Worm (Caenorhabditis elegans) whole organism, young adult: ENCODE data around the gene ZK1073.2.

Experiments used
- B0035.1 ChIP-seq: sonication (generic microtip); optimal IDR thresholded peaks from 2 replicates; lab custom pipeline; 2016; ENCODE audit warnings: missing genetic modification characterization, mild to moderate bottlenecking, missing compliant biosample characterization, missing genotype, missing genetic modification reagents
- B0261.1 ChIP-seq: sonication (generic microtip); optimal IDR thresholded peaks from 2 replicates; lab custom pipeline; 2016; ENCODE audit warnings: mild to moderate bottlenecking, missing genetic modification characterization, moderate library complexity, missing compliant biosample characterization
- B0336.3 ChIP-seq: fragments of 200-800 bp; sonication (Bioruptor generic); IDR thresholded peaks from 2 replicates; pipeline ENCODE4 v1.3.6; 2022; ENCODE audit warnings: missing genetic modification characterization, missing compliant biosample characterization
- C06A6.2 ChIP-seq: fragments of 200-800 bp; sonication (Bioruptor generic); conservative IDR thresholded peaks from 2 replicates; pipeline ENCODE4 v1.3.6; 2022; ENCODE audit warnings: missing genetic modification characterization, missing compliant biosample characterization
- F23B12.7 ChIP-seq: sonication (generic microtip); optimal IDR thresholded peaks from 2 replicates; lab custom pipeline; 2017; ENCODE audit warnings: missing genetic modification characterization, mild to moderate bottlenecking, missing compliant biosample characterization, antibody characterized with exemption, moderate library complexity; ENCODE audit not compliant: insufficient read depth
- F37B4.10 ChIP-seq: fragments of 200-800 bp; sonication (Bioruptor generic); IDR thresholded peaks from 2 replicates; pipeline ENCODE4 v1.3.6; 2022; ENCODE audit warnings: missing genetic modification characterization, missing compliant biosample characterization
- F49E8.2 ChIP-seq: sonication (generic microtip); optimal IDR thresholded peaks from 3 replicates; lab custom pipeline; 2017; ENCODE audit warnings: missing genetic modification characterization, mild to moderate bottlenecking, missing compliant biosample characterization, antibody characterized with exemption, moderate library complexity; ENCODE audit not compliant: insufficient read depth
- F52B5.7 ChIP-seq: sonication (generic microtip); optimal IDR thresholded peaks from 2 replicates; lab custom pipeline; 2016; ENCODE audit warnings: mild to moderate bottlenecking, missing genetic modification characterization, missing compliant biosample characterization
- F57A8.1 ChIP-seq: fragments of 200-800 bp; sonication (Bioruptor generic); optimal IDR thresholded peaks from 2 replicates; lab custom pipeline; 2018; ENCODE audit warnings: mild to moderate bottlenecking, missing genetic modification characterization, moderate library complexity, missing compliant biosample characterization
- F57C9.4 ChIP-seq: sonication (generic microtip); optimal IDR thresholded peaks from 2 replicates; lab custom pipeline; 2017; ENCODE audit warnings: mild to moderate bottlenecking, missing genetic modification characterization, missing compliant biosample characterization
- K11D2.4 ChIP-seq: fragments of 200-800 bp; sonication (Bioruptor generic); IDR thresholded peaks from 2 replicates; pipeline ENCODE4 v1.3.6; 2022; ENCODE audit warnings: missing genetic modification reagents, missing genetic modification characterization, missing compliant biosample characterization
- T26A5.8 ChIP-seq: sonication (generic microtip); optimal IDR thresholded peaks from 2 replicates; lab custom pipeline; 2016; ENCODE audit warnings: missing genetic modification characterization, missing compliant biosample characterization
- Y53F4B.3 ChIP-seq: fragments of 200-800 bp; sonication (Bioruptor generic); IDR thresholded peaks from 2 replicates; pipeline ENCODE4 v1.3.6; 2022; ENCODE audit warnings: missing genetic modification reagents, missing genetic modification characterization, missing compliant biosample characterization
- Y56A3A.18 ChIP-seq: fragments of 200-800 bp; sonication (Bioruptor generic); IDR thresholded peaks from 2 replicates; pipeline ENCODE4 v1.3.6; 2022; ENCODE audit warnings: missing genetic modification reagents, missing genetic modification characterization, missing compliant biosample characterization
- Y67H2A.10 ChIP-seq: fragments of 200-800 bp; sonication (Bioruptor generic); conservative IDR thresholded peaks from 2 replicates; pipeline ENCODE4 v1.3.6; 2022; ENCODE audit warnings: missing genetic modification reagents, missing genetic modification characterization, missing compliant biosample characterization
- Y95B8A.8 ChIP-seq: fragments of 200-800 bp; sonication (Bioruptor generic); IDR thresholded peaks from 2 replicates; pipeline ENCODE4 v1.3.6; 2022; ENCODE audit warnings: missing genetic modification reagents, missing genetic modification characterization, missing compliant biosample characterization
- aptf-3 ChIP-seq: fragments of 200-800 bp; sonication (Bioruptor generic); IDR thresholded peaks from 2 replicates; pipeline ENCODE4 v1.3.6; 2022; ENCODE audit warnings: missing genetic modification characterization, missing compliant biosample characterization
- attf-5 ChIP-seq: fragments of 200-800 bp; sonication (Bioruptor generic); optimal IDR thresholded peaks from 2 replicates; lab custom pipeline; 2018; ENCODE audit warnings: mild to moderate bottlenecking, missing genetic modification characterization, missing compliant biosample characterization
- bed-1 ChIP-seq: fragments of 200-800 bp; sonication (Bioruptor generic); IDR thresholded peaks from 2 replicates; pipeline ENCODE4 v1.3.6; 2022; ENCODE audit warnings: missing genetic modification reagents, missing genetic modification characterization, missing compliant biosample characterization
- ccch-3 ChIP-seq: fragments of 200-800 bp; sonication (Bioruptor generic); optimal IDR thresholded peaks from 2 replicates; lab custom pipeline; 2018; ENCODE audit warnings: mild to moderate bottlenecking, missing genetic modification characterization, missing compliant biosample characterization
- cebp-2 ChIP-seq: fragments of 200-800 bp; sonication (Bioruptor generic); IDR thresholded peaks from 2 replicates; pipeline ENCODE4 v1.3.6; 2022; ENCODE audit warnings: missing genetic modification characterization, missing compliant biosample characterization
- ceh-27 ChIP-seq: fragments of 200-800 bp; sonication (Bioruptor generic); optimal IDR thresholded peaks from 2 replicates; lab custom pipeline; 2018; ENCODE audit warnings: mild to moderate bottlenecking, missing genetic modification characterization, moderate library complexity, missing compliant biosample characterization
- ceh-58 ChIP-seq: fragments of 200-800 bp; sonication (Bioruptor generic); IDR thresholded peaks from 2 replicates; pipeline ENCODE4 v1.3.6; 2022; ENCODE audit warnings: missing genetic modification characterization, missing compliant biosample characterization
- dox-1 ChIP-seq: fragments of 200-800 bp; sonication (Bioruptor generic); IDR thresholded peaks from 2 replicates; pipeline ENCODE4 v1.3.6; 2022; ENCODE audit warnings: missing genetic modification reagents, missing genetic modification characterization, missing compliant biosample characterization
- egl-18 ChIP-seq: fragments of 200-800 bp; sonication (Bioruptor generic); IDR thresholded peaks from 2 replicates; pipeline ENCODE4 v1.3.6; 2022; ENCODE audit warnings: missing genetic modification reagents, missing genetic modification characterization, missing compliant biosample characterization
- egl-44 ChIP-seq: fragments of 200-800 bp; sonication (Bioruptor generic); IDR thresholded peaks from 2 replicates; pipeline ENCODE4 v1.3.6; 2022; ENCODE audit warnings: missing genetic modification reagents, missing genetic modification characterization, missing compliant biosample characterization
- egrh-3 ChIP-seq: fragments of 200-800 bp; sonication (Bioruptor generic); IDR thresholded peaks from 2 replicates; pipeline ENCODE4 v1.3.6; 2022; ENCODE audit warnings: missing genetic modification reagents, missing genetic modification characterization, missing compliant biosample characterization
- hmg-20 ChIP-seq: fragments of 200-800 bp; sonication (Bioruptor generic); IDR thresholded peaks from 2 replicates; pipeline ENCODE4 v1.3.6; 2022; ENCODE audit warnings: missing genetic modification reagents, missing genetic modification characterization, missing compliant biosample characterization
- hrde-1 ChIP-seq: sonication (generic microtip); optimal IDR thresholded peaks from 2 replicates; lab custom pipeline; 2016; ENCODE audit warnings: missing genetic modification characterization, mild to moderate bottlenecking, missing compliant biosample characterization, moderate library complexity, missing genotype, missing genetic modification reagents, borderline replicate concordance
- lag-1 ChIP-seq: fragments of 200-800 bp; sonication (Bioruptor generic); IDR thresholded peaks from 2 replicates; pipeline ENCODE4 v1.3.6; 2022; ENCODE audit warnings: missing genetic modification reagents, missing genetic modification characterization, missing compliant biosample characterization
- lin-26 ChIP-seq: fragments of 200-800 bp; sonication (Bioruptor generic); IDR thresholded peaks from 2 replicates; pipeline ENCODE4 v1.3.6; 2022; ENCODE audit warnings: missing genetic modification reagents, missing genetic modification characterization, missing compliant biosample characterization
- lin-40 ChIP-seq: sonication (generic microtip); optimal IDR thresholded peaks from 2 replicates; lab custom pipeline; 2016; ENCODE audit warnings: missing genetic modification characterization, mild to moderate bottlenecking, missing compliant biosample characterization, missing genotype, missing genetic modification reagents
- lsl-1 ChIP-seq: fragments of 200-800 bp; sonication (Bioruptor generic); optimal IDR thresholded peaks from 2 replicates; lab custom pipeline; 2018; ENCODE audit warnings: mild to moderate bottlenecking, missing genetic modification characterization, moderate library complexity, missing compliant biosample characterization
- madf-10 ChIP-seq: sonication (generic microtip); optimal IDR thresholded peaks from 2 replicates; lab custom pipeline; 2016; ENCODE audit warnings: mild to moderate bottlenecking, missing genetic modification characterization, missing compliant biosample characterization
- madf-8 ChIP-seq: fragments of 200-800 bp; sonication (Bioruptor generic); conservative IDR thresholded peaks from 2 replicates; pipeline ENCODE4 v1.3.6; 2022; ENCODE audit warnings: missing genetic modification reagents, missing genetic modification characterization, missing compliant biosample characterization
- mcd-1 ChIP-seq: fragments of 200-800 bp; sonication (Bioruptor generic); IDR thresholded peaks from 2 replicates; pipeline ENCODE4 v1.3.6; 2022; ENCODE audit warnings: missing genetic modification reagents, missing genetic modification characterization, missing compliant biosample characterization
- nfya-2 ChIP-seq: fragments of 200-800 bp; sonication (Bioruptor generic); IDR thresholded peaks from 2 replicates; pipeline ENCODE4 v1.3.6; 2022; ENCODE audit warnings: missing genetic modification reagents, missing genetic modification characterization, missing compliant biosample characterization
- nhr-120 ChIP-seq: fragments of 200-800 bp; sonication (Bioruptor generic); IDR thresholded peaks from 2 replicates; pipeline ENCODE4 v1.3.6; 2022; ENCODE audit warnings: missing genetic modification characterization, missing compliant biosample characterization
- nhr-179 ChIP-seq: sonication (generic microtip); optimal IDR thresholded peaks from 2 replicates; lab custom pipeline; 2016; ENCODE audit warnings: mild to moderate bottlenecking, missing genetic modification characterization, missing compliant biosample characterization
- nhr-80 ChIP-seq: sonication (generic microtip); optimal IDR thresholded peaks from 2 replicates; lab custom pipeline; 2016; ENCODE audit warnings: missing genetic modification characterization, missing compliant biosample characterization
- repo-1 ChIP-seq: sonication (generic microtip); optimal IDR thresholded peaks from 2 replicates; lab custom pipeline; 2017; ENCODE audit warnings: mild to moderate bottlenecking, missing genetic modification characterization, missing compliant biosample characterization
- snpc-4 ChIP-seq, 5 experiments: fragments of 150-350 bp in 1 of 5; sonication (generic microtip) in 4 of 5; optimal IDR thresholded peaks; 2 replicates each; lab custom pipeline; 2014 to 2018; ENCODE audit warnings: missing genetic modification characterization in 5 of 5, missing biosample characterization in 3 of 5, antibody characterized with exemption in 2 of 5, mild to moderate bottlenecking in 2 of 5, missing compliant biosample characterization in 2 of 5, missing genotype in 2 of 5, moderate library complexity in 2 of 5, missing genetic modification reagents in 1 of 5
- tbp1 ChIP-seq: fragments of 200-800 bp; sonication (Bioruptor generic); optimal IDR thresholded peaks from 2 replicates; lab custom pipeline; 2018; ENCODE audit warnings: mild to moderate bottlenecking, missing genetic modification characterization, missing compliant biosample characterization
- tlf-1 ChIP-seq: fragments of 200-800 bp; sonication (Bioruptor generic); optimal IDR thresholded peaks from 2 replicates; lab custom pipeline; 2018; ENCODE audit warnings: mild to moderate bottlenecking, missing genetic modification characterization, missing compliant biosample characterization
- zfh-2 ChIP-seq: fragments of 200-800 bp; sonication (Bioruptor generic); conservative IDR thresholded peaks from 2 replicates; pipeline ENCODE4 v1.3.6; 2022; ENCODE audit warnings: missing genetic modification reagents, missing genetic modification characterization, missing compliant biosample characterization
- ztf-18 ChIP-seq: sonication (generic microtip); optimal IDR thresholded peaks from 2 replicates; lab custom pipeline; 2016; ENCODE audit warnings: missing genotype, mild to moderate bottlenecking, missing genetic modification characterization, missing compliant biosample characterization
- ztf-22 ChIP-seq: fragments of 200-800 bp; sonication (Bioruptor generic); optimal IDR thresholded peaks from 2 replicates; lab custom pipeline; 2018; ENCODE audit warnings: mild to moderate bottlenecking, missing genetic modification characterization, moderate library complexity, missing compliant biosample characterization
- ztf-26 ChIP-seq: sonication (generic microtip); optimal IDR thresholded peaks from 2 replicates; lab custom pipeline; 2017; ENCODE audit warnings: missing genetic modification characterization, missing compliant biosample characterization
- ztf-28 ChIP-seq: fragments of 200-800 bp; sonication (Bioruptor generic); IDR thresholded peaks from 2 replicates; pipeline ENCODE4 v1.3.6; 2022; ENCODE audit warnings: missing genetic modification reagents, missing genetic modification characterization, missing compliant biosample characterization

The ZK1073.2 gene

DNA sequence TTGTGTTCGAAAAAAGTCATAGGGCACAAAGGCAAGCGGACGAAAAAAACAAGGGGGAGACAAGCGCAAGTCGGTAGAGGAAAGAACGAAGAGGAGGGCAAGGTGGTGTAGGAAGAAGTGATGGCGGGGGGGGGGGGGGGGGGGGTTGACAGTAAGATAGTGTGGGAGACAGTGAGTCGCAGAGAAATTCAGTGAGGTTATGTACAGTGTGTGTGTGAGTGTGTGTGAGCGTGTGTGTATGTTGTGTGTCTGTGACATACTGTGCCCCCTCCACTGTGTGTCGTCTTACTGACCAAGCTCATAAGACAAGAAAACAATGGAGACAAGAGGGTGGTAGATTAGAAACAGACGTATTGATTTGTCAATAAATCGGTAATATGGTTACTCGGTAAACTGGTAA is 46.7 kb downstream of the ZK1073.2 start:
- no peak for TF ChIP-seq K11D2.4 (GFP tag; lab: Robert Waterston, UW)
- TF ChIP-seq B0035.1 (tag; lab: Kevin White, UChicago) = no peak
- TF ChIP-seq nhr-179 = no peak
- no peak for TF ChIP-seq F37B4.10 (GFP tag; lab: Robert Waterston, UW)
- peak; percentile 32 for TF ChIP-seq attf-5 (GFP tag; lab: Kevin White, UChicago)
- peak; percentile 22 for TF ChIP-seq ztf-26 (tag; lab: Kevin White, UChicago)
- TF ChIP-seq aptf-3 (GFP tag; lab: Robert Waterston, UW) = no peak
- no peak for TF ChIP-seq ccch-3
- TF ChIP-seq ceh-27 (GFP tag; lab: Kevin White, UChicago) = peak; percentile 40
- TF ChIP-seq C06A6.2 (GFP tag; lab: Robert Waterston, UW) = no peak
- TF ChIP-seq ztf-22 (GFP tag; lab: Kevin White, UChicago) = no peak
- peak; percentile 96 for TF ChIP-seq egrh-3 (GFP tag; lab: Robert Waterston, UW)
- no peak for TF ChIP-seq lsl-1 (GFP tag; lab: Kevin White, UChicago)
- no peak for TF ChIP-seq F57A8.1 (GFP tag; lab: Kevin White, UChicago)
- TF ChIP-seq cebp-2 (GFP tag; lab: Robert Waterston, UW) = no peak
- no peak for TF ChIP-seq lag-1 (GFP tag; lab: Robert Waterston, UW)
- no peak for TF ChIP-seq B0261.1
- no peak for TF ChIP-seq T26A5.8 (tag; lab: Kevin White, UChicago)
- TF ChIP-seq F23B12.7 = no peak
- no peak for TF ChIP-seq ceh-58 (GFP tag; lab: Robert Waterston, UW)
- no peak for TF ChIP-seq Y56A3A.18 (GFP tag; lab: Robert Waterston, UW)
- TF ChIP-seq Y67H2A.10 (GFP tag; lab: Robert Waterston, UW) = no peak
- TF ChIP-seq ztf-28 (GFP tag; lab: Robert Waterston, UW) = no peak
- no peak for TF ChIP-seq lin-40
- no peak for TF ChIP-seq F49E8.2 (tag; lab: Kevin White, UChicago)
- peak; percentile 34; the same call in 1 of the 2 replicates for TF ChIP-seq mcd-1 (GFP tag; lab: Robert Waterston, UW)
- 0 out of 2 replicates have a peak, but pooled peaks have one; percentile 48 for TF ChIP-seq B0336.3 (GFP tag; lab: Robert Waterston, UW)
- TF ChIP-seq tlf-1 = no peak
- TF ChIP-seq bed-1 (GFP tag; lab: Robert Waterston, UW) = no peak
- TF ChIP-seq dox-1 (GFP tag; lab: Robert Waterston, UW) = peak; percentile 69
- TF ChIP-seq zfh-2 (GFP tag; lab: Robert Waterston, UW) = peak; percentile 96
- TF ChIP-seq repo-1 = no peak
- no peak for TF ChIP-seq F57C9.4 (tag; lab: Kevin White, UChicago)
- TF ChIP-seq Y53F4B.3 (GFP tag; lab: Robert Waterston, UW) = no peak
- no peak for TF ChIP-seq nfya-2 (GFP tag; lab: Robert Waterston, UW)
- no peak for TF ChIP-seq hrde-1
- no peak for TF ChIP-seq Y95B8A.8
- TF ChIP-seq ztf-18 (tag; lab: Kevin White, UChicago) = no peak
- TF ChIP-seq F52B5.7 (tag; lab: Kevin White, UChicago) = no peak
- TF ChIP-seq lin-26 (GFP tag; lab: Robert Waterston, UW) = no peak
- no peak for TF ChIP-seq nhr-120 (GFP tag; lab: Robert Waterston, UW)
- TF ChIP-seq egl-44 (GFP tag; lab: Robert Waterston, UW) = no peak
- no peak for TF ChIP-seq egl-18 (GFP tag; lab: Robert Waterston, UW)
- TF ChIP-seq snpc-4 (GFP tag; optimal IDR thresholded peaks at IDR 0.05; lab: Kevin White, UChicago) = no peak
- TF ChIP-seq snpc-4 (tag; optimal IDR thresholded peaks at IDR 0.05; lab: Kevin White, UChicago) = no peak
- TF ChIP-seq hmg-20 (GFP tag; lab: Robert Waterston, UW) = no peak
- TF ChIP-seq madf-8 = no peak
- TF ChIP-seq tbp1 (GFP tag; lab: Kevin White, UChicago) = no peak
- no peak for TF ChIP-seq madf-10 (tag; lab: Kevin White, UChicago)
- TF ChIP-seq nhr-80 (tag; lab: Kevin White, UChicago) = peak; percentile 32
